Fruit fly (Drosophila melanogaster): ENCODE results near the gene CG2150.
A peak's percentile ranks its signal among the peaks of the same experiment; 100 is the strongest.

CG2150 gene

dm6 chr3R:31764672-31765071 is at the start of gene CG2150:
TSS of gene CG2150 (minus strand) at chr3R:31764772.
- TF ChIP-seq Hr96 (GFP tag; optimal IDR thresholded peaks at IDR 0.05), result no peak
- no peak for TF ChIP-seq CG1620 (GFP tag; optimal IDR thresholded peaks at IDR 0.05)

dm6 chr3R:31812976-31813298 is 48.4 kb upstream of the CG2150 start:
- TF ChIP-seq tj (GFP tag; optimal IDR thresholded peaks at IDR 0.05) (no peak), Mnt (GFP tag; optimal IDR thresholded peaks at IDR 0.05) (no peak), Crg-1 (GFP tag; optimal IDR thresholded peaks at IDR 0.05) (no peak), CG7045 (GFP tag; optimal IDR thresholded peaks at IDR 0.05) (no peak)

- peak; percentile 4 for TF ChIP-seq pad (GFP tag; optimal IDR thresholded peaks at IDR 0.05)
- TF ChIP-seq Hr96 (GFP tag; optimal IDR thresholded peaks at IDR 0.05), result peak; percentile 11
- no peak for TF ChIP-seq CG7045 (GFP tag; optimal IDR thresholded peaks at IDR 0.05)
Measured at dm6 chr3R:31812117-31812975, 47.8 kb upstream of the CG2150 start, which contains the start of the genes FeCH and RhoGAP100F. TSS of gene FeCH (minus strand) at chr3R:31812296. TSS of gene RhoGAP100F (plus strand) at chr3R:31812609.

dm6 chr3R:31810073-31810530 is 45.5 kb upstream of the CG2150 start, which contains the start of gene Rift:
TSS of gene Rift (minus strand) at chr3R:31810186.
- TF ChIP-seq tj (GFP tag; optimal IDR thresholded peaks at IDR 0.05) (no peak), pad (GFP tag; optimal IDR thresholded peaks at IDR 0.05) (peak; percentile 8), ovo (GFP tag; optimal IDR thresholded peaks at IDR 0.05) (no peak), CG5204 (GFP tag; optimal IDR thresholded peaks at IDR 0.05) (peak; percentile 22), kay (GFP tag; ENCODE audit: borderline replicate concordance) (no peak), CG14711 (tag; optimal IDR thresholded peaks at IDR 0.05) (no peak), CG33017 (tag; optimal IDR thresholded peaks at IDR 0.05) (peak; percentile 43), CG11617 (GFP tag; optimal IDR thresholded peaks at IDR 0.05) (peak; percentile 42), CG7045 (GFP tag; optimal IDR thresholded peaks at IDR 0.05) (peak; percentile 42), CG12768 (GFP tag; optimal IDR thresholded peaks at IDR 0.05) (peak; percentile 30), CG7101 (tag; optimal IDR thresholded peaks at IDR 0.05) (peak; percentile 24), Crg-1 (GFP tag; optimal IDR thresholded peaks at IDR 0.05) (no peak), bab1 (GFP tag; optimal IDR thresholded peaks at IDR 0.05) (peak; percentile 37), Mnt (GFP tag; optimal IDR thresholded peaks at IDR 0.05) (peak; percentile 79), cic (GFP tag; optimal IDR thresholded peaks at IDR 0.05) (no peak), Clk (GFP tag; optimal IDR thresholded peaks at IDR 0.05) (peak; percentile 40), toe (GFP tag; optimal IDR thresholded peaks at IDR 0.05) (no peak), cnc (optimal IDR thresholded peaks at IDR 0.05) (no peak)

dm6 chr3R:31809622-31810021 is 45.0 kb upstream of the CG2150 start:
- no peak for TF ChIP-seq toe (GFP tag; optimal IDR thresholded peaks at IDR 0.05)
- TF ChIP-seq CG33017 (tag; optimal IDR thresholded peaks at IDR 0.05), result no peak
- no peak for TF ChIP-seq CG1620 (GFP tag; optimal IDR thresholded peaks at IDR 0.05)

- TF ChIP-seq ovo (GFP tag; optimal IDR thresholded peaks at IDR 0.05) (no peak), CG1620 (GFP tag; optimal IDR thresholded peaks at IDR 0.05) (no peak)
Measured at dm6 chr3R:31808571-31808970, 44.0 kb upstream of the CG2150 start.

dm6 chr3R:31805228-31805738 is 40.7 kb upstream of the CG2150 start, which contains the start of the genes CG42233 and CG1971:
TSS of gene CG42233 (minus strand) at chr3R:31805278.
TSS of gene CG1971 (plus strand) at chr3R:31805468.
- TF ChIP-seq cic (GFP tag; optimal IDR thresholded peaks at IDR 0.05) (no peak), kay (GFP tag; ENCODE audit: borderline replicate concordance) (no peak), CG5204 (GFP tag; optimal IDR thresholded peaks at IDR 0.05) (peak; percentile 34), CG14711 (tag; optimal IDR thresholded peaks at IDR 0.05) (peak; percentile 37), CG12768 (GFP tag; optimal IDR thresholded peaks at IDR 0.05) (peak; percentile 1), Mnt (GFP tag; optimal IDR thresholded peaks at IDR 0.05) (peak; percentile 30), Hr96 (GFP tag; optimal IDR thresholded peaks at IDR 0.05) (peak; percentile 59), ovo (GFP tag; optimal IDR thresholded peaks at IDR 0.05) (no peak), cnc (optimal IDR thresholded peaks at IDR 0.05) (no peak), tj (GFP tag; optimal IDR thresholded peaks at IDR 0.05) (peak; percentile 15), CG7101 (tag; optimal IDR thresholded peaks at IDR 0.05) (peak; percentile 51), toe (GFP tag; optimal IDR thresholded peaks at IDR 0.05) (no peak), CG33017 (tag; optimal IDR thresholded peaks at IDR 0.05) (peak; percentile 41), CG11617 (GFP tag; optimal IDR thresholded peaks at IDR 0.05) (peak; percentile 51), Clk (GFP tag; optimal IDR thresholded peaks at IDR 0.05) (no peak), pad (GFP tag; optimal IDR thresholded peaks at IDR 0.05) (peak; percentile 40), Crg-1 (GFP tag; optimal IDR thresholded peaks at IDR 0.05) (no peak), CG7045 (GFP tag; optimal IDR thresholded peaks at IDR 0.05) (peak; percentile 39), bab1 (GFP tag; optimal IDR thresholded peaks at IDR 0.05) (peak; percentile 12), CG1620 (GFP tag; optimal IDR thresholded peaks at IDR 0.05) (peak; percentile 16)

Measured in whole organism, adult.